Worm (Caenorhabditis elegans): ENCODE data around the gene R04B3.1.

- TF ChIP-seq nhr-43 (tag; optimal IDR thresholded peaks at IDR 0.05; ENCODE audit: poor library complexity, severe bottlenecking) (no peak), nhr-11 (tag; optimal IDR thresholded peaks at IDR 0.05) (no peak), pha-4 (tag; optimal IDR thresholded peaks at IDR 0.05) (no peak), nhr-25 (tag; optimal IDR thresholded peaks at IDR 0.05) (peak; percentile 34), skn-1 (tag; optimal IDR thresholded peaks at IDR 0.05) (no peak), lin-15B (tag; optimal IDR thresholded peaks at IDR 0.05) (no peak), fkh-10 (GFP tag; optimal IDR thresholded peaks at IDR 0.05) (no peak), nhr-67 (tag; optimal IDR thresholded peaks at IDR 0.05) (no peak), R02D3.7 (tag; optimal IDR thresholded peaks at IDR 0.05) (no peak), nhr-28 (tag; optimal IDR thresholded peaks at IDR 0.05) (no peak)
Measured at ce11 chrX:2425284-2425683, 45.9 kb downstream of the R04B3.1 start.
